Worm (Caenorhabditis elegans): ENCODE results near the gene pals-28.

Gene pals-28

ce11 chrIII:4343070-4343469, 41.5 kb upstream of the pals-28 start, which contains the start of the genes B0285.3 and lcmt-1 (continued):
- TF ChIP-seq unc-98 (GFP tag; IDR thresholded peaks at IDR 0.05) = no peak
- TF ChIP-seq nhr-19 (GFP tag; conservative IDR thresholded peaks at IDR 0.05) = peak; percentile 49
- TF ChIP-seq C16A3.4 (tag; optimal IDR thresholded peaks at IDR 0.05) = no peak
- TF ChIP-seq snpc-4 (tag; optimal IDR thresholded peaks at IDR 0.05) = peak; percentile 23
- TF ChIP-seq tlp-1 (tag; optimal IDR thresholded peaks at IDR 0.05) = no peak
- TF ChIP-seq lin-14 (GFP tag; optimal IDR thresholded peaks at IDR 0.05) = peak; percentile 87
- peak; percentile 51 to 59 for TF ChIP-seq lsy-2 (tag; optimal IDR thresholded peaks at IDR 0.05)
- TF ChIP-seq snu-23 (GFP tag; optimal IDR thresholded peaks at IDR 0.05) = peak; percentile 68
- peak; percentile 31 for TF ChIP-seq unc-86 (tag; optimal IDR thresholded peaks at IDR 0.05)
- TF ChIP-seq fkh-4 (tag; optimal IDR thresholded peaks at IDR 0.05; ENCODE audit: borderline replicate concordance) = peak; percentile 75
- TF ChIP-seq ztf-11 (tag; optimal IDR thresholded peaks at IDR 0.05) = peak in 1 of 2 experiments; percentile 84
- peak; percentile 33 for TF ChIP-seq skn-1 (tag; optimal IDR thresholded peaks at IDR 0.05)
- peak; percentile 41 for TF ChIP-seq egl-13 (tag; optimal IDR thresholded peaks at IDR 0.05)
- TF ChIP-seq blmp-1 (tag; optimal IDR thresholded peaks at IDR 0.05) = peak; percentile 31
- TF ChIP-seq rnt-1 (tag; optimal IDR thresholded peaks at IDR 0.05) = peak; percentile 94

DNA sequence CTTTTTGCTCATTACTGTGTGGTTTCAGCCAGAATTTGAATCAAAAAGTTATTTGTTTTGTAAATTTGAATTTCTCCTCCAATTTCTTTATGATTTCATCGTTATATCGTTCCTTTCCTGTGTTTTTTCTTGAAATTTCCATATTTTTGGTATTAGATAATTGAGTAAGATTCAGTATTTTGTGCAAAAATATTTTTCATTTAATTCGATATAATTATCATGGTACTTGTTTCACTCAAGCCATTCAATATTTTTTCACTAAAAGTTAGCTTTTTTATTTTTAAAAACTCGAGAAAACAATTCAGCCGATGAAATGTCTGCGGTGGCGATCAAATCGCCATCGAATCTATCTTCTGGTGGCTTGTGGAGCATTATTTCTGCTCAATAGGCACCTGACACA, 39.6 kb upstream of the pals-28 start, which contains the start of gene hse-5:
TSS of gene hse-5 (plus strand) at position 301 of the 400 bp plus-strand sequence.
- TF ChIP-seq vab-15 (tag; optimal IDR thresholded peaks at IDR 0.05) (no peak), nhr-12 (tag; optimal IDR thresholded peaks at IDR 0.05) (no peak), ceh-63 (GFP tag; optimal IDR thresholded peaks at IDR 0.05) (no peak), grh-1 (GFP tag; IDR thresholded peaks at IDR 0.05) (no peak), dpl-1 (GFP tag; optimal IDR thresholded peaks at IDR 0.05) (no peak), jun-1 (tag; optimal IDR thresholded peaks at IDR 0.05) (no peak), nhr-76 (tag; optimal IDR thresholded peaks at IDR 0.05) (no peak), snpc-4 (tag; optimal IDR thresholded peaks at IDR 0.05) (no peak), nhr-20 (tag; optimal IDR thresholded peaks at IDR 0.05) (no peak), mef-2 (tag; optimal IDR thresholded peaks at IDR 0.05) (no peak), nhr-90 (tag; optimal IDR thresholded peaks at IDR 0.05; ENCODE audit: poor library complexity) (no peak), irx-1 (tag; optimal IDR thresholded peaks at IDR 0.05) (no peak)

DNA sequence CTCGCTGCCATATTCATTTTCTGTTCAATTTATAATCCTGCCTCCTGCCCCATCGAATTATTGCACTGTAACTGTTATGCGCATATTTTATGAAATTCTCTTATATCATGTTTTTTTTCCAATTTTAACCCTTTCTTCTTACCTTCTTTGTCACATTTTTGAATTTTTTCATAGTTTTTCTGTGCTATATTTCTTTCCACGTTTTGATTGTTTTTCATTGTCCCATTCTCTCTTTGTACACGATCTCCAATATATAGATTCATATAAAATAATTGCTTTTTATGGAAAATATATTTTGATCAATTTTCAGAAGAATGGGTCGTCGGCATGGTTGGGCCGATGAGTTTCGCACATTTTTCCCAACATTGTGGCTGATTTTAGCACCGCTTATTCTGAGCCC, 34.8 kb upstream of the pals-28 start, which contains the start of gene B0285.6:
TSS of gene B0285.6 (plus strand) at position 301 of the 400 bp plus-strand sequence.
- no peak for TF ChIP-seq zag-1 (tag; optimal IDR thresholded peaks at IDR 0.05)
- TF ChIP-seq mdl-1 (tag; optimal IDR thresholded peaks at IDR 0.05) = no peak
- TF ChIP-seq nhr-12 (tag; optimal IDR thresholded peaks at IDR 0.05) = no peak
- no peak for TF ChIP-seq ceh-82 (tag; optimal IDR thresholded peaks at IDR 0.05)
- TF ChIP-seq zip-4 (GFP tag; optimal IDR thresholded peaks at IDR 0.05) = no peak
- no peak for TF ChIP-seq ceh-88 (GFP tag; IDR thresholded peaks at IDR 0.05)
- no peak for TF ChIP-seq nhr-85 (tag)
- no peak for TF ChIP-seq lsy-2 (tag; optimal IDR thresholded peaks at IDR 0.05)
- no peak for TF ChIP-seq isw-1 (GFP tag; IDR thresholded peaks at IDR 0.05)
- no peak for TF ChIP-seq fos-1 (tag; optimal IDR thresholded peaks at IDR 0.05)
- no peak for TF ChIP-seq efl-1 (optimal IDR thresholded peaks at IDR 0.05)
- TF ChIP-seq efl-1 (GFP tag; optimal IDR thresholded peaks at IDR 0.05 in 1 of 2) = no peak
- no peak for TF ChIP-seq alr-1 (tag; optimal IDR thresholded peaks at IDR 0.05; ENCODE audit: borderline replicate concordance)
- no peak for TF ChIP-seq aly-2 (tag; optimal IDR thresholded peaks at IDR 0.05)
- no peak for TF ChIP-seq rnt-1 (tag; optimal IDR thresholded peaks at IDR 0.05)

DNA sequence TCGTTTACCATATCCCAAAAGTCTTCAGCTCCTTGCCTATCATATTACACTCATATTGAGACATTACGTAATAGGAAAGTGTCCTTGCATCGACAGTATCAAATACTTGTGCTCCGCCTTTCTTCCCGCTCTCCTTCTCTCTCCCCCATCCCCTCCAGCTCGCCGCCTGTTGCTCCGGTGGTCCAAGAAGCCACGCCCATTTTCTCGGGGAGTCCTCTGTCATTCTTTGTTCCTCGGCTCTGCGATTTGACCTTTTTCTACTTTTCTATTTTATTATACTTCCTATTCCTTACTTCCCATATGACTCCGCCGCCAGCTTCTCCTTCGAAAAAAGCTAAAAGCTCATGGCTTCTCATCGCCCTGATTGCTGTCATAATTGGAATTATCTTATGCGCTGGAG, 28.2 kb upstream of the pals-28 start, which contains the start of gene mnp-1:
TSS of gene mnp-1 (plus strand) at position 211 of the 400 bp plus-strand sequence.
- TF ChIP-seq hlh-4 (tag; optimal IDR thresholded peaks at IDR 0.05) (no peak), lir-3 (tag; optimal IDR thresholded peaks at IDR 0.05; ENCODE audit: poor library complexity) (no peak), nhr-76 (tag; optimal IDR thresholded peaks at IDR 0.05) (no peak), lin-14 (GFP tag; optimal IDR thresholded peaks at IDR 0.05) (no peak), snpc-4 (tag; optimal IDR thresholded peaks at IDR 0.05) (no peak), isw-1 (GFP tag; IDR thresholded peaks at IDR 0.05) (no peak), mep-1 (tag; optimal IDR thresholded peaks at IDR 0.05) (no peak), efl-1 (optimal IDR thresholded peaks at IDR 0.05) (no peak), efl-1 (GFP tag; optimal IDR thresholded peaks at IDR 0.05 in 1 of 2) (peak in 1 of 2 experiments; percentile 55)

All from whole organism, L1 larva.